Worm (Caenorhabditis elegans): ENCODE results near the gene srlf-7.

Gene srlf-7

ce11 chrIV:7188030-7188429 is 1.1 kb upstream of the srlf-7 start, which contains the start of gene C42D4.13:
Gene C42D4.13, minus strand, starts transcription at chrIV:7188130.
- TF ChIP-seq mxl-2 (GFP tag; conservative IDR thresholded peaks at IDR 0.05) (no peak), ctbp-1 (GFP tag; IDR thresholded peaks at IDR 0.05) (no peak), Y5F2A.4 (GFP tag; optimal IDR thresholded peaks at IDR 0.05) (no peak), F44E2.7 (GFP tag; IDR thresholded peaks at IDR 0.05) (no peak), ceh-20 (GFP tag; IDR thresholded peaks at IDR 0.05) (no peak), mdt-29 (GFP tag; IDR thresholded peaks at IDR 0.05) (no peak), spr-3 (GFP tag; optimal IDR thresholded peaks at IDR 0.05) (no peak), daf-16 (GFP tag; optimal IDR thresholded peaks at IDR 0.05) (no peak), daf-16 (tag; optimal IDR thresholded peaks at IDR 0.05) (no peak), nhr-6 (tag; optimal IDR thresholded peaks at IDR 0.05) (no peak), ceh-82 (tag; optimal IDR thresholded peaks at IDR 0.05) (no peak), snpc-4 (tag; optimal IDR thresholded peaks at IDR 0.05) (no peak), zag-1 (tag; optimal IDR thresholded peaks at IDR 0.05) (no peak), attf-4 (tag; optimal IDR thresholded peaks at IDR 0.05) (no peak), set-16 (GFP tag; IDR thresholded peaks at IDR 0.05) (no peak), unc-39 (tag; optimal IDR thresholded peaks at IDR 0.05) (no peak)

ce11 chrIV:7190409-7190808 is 1.3 kb downstream of the srlf-7 start:
- no peak for TF ChIP-seq dmd-9 (GFP tag; IDR thresholded peaks at IDR 0.05)
- TF ChIP-seq mdl-1 (tag; optimal IDR thresholded peaks at IDR 0.05), result peak in 1 of 2 experiments; percentile 20
- peak; percentile 91 for TF ChIP-seq nhr-77 (tag; optimal IDR thresholded peaks at IDR 0.05)
- TF ChIP-seq lin-39 (tag; optimal IDR thresholded peaks at IDR 0.05), result no peak
- peak; percentile 72 for TF ChIP-seq nhr-48 (tag; optimal IDR thresholded peaks at IDR 0.05)
- no peak for TF ChIP-seq mxl-2 (GFP tag; conservative IDR thresholded peaks at IDR 0.05)
- TF ChIP-seq zfp-3 (GFP tag; conservative IDR thresholded peaks at IDR 0.05), result no peak
- TF ChIP-seq aha-1 (tag), result peak; percentile 80
- TF ChIP-seq T20F7.1 (GFP tag; optimal IDR thresholded peaks at IDR 0.05), result peak; percentile 63
- TF ChIP-seq unc-62 (GFP tag; optimal IDR thresholded peaks at IDR 0.05 in 1 of 2), result peak in 1 of 2 experiments; percentile 28
- TF ChIP-seq unc-62 (tag; optimal IDR thresholded peaks at IDR 0.05), result no peak
- TF ChIP-seq cey-2 (tag; optimal IDR thresholded peaks at IDR 0.05; ENCODE audit: borderline replicate concordance, insufficient read depth), result no peak
- peak; percentile 81 for TF ChIP-seq hlh-11 (tag; optimal IDR thresholded peaks at IDR 0.05)
- TF ChIP-seq dve-1 (tag; optimal IDR thresholded peaks at IDR 0.05; ENCODE audit: insufficient read depth), result peak; percentile 89
- no peak for TF ChIP-seq sdz-12 (GFP tag; optimal IDR thresholded peaks at IDR 0.05)
- TF ChIP-seq snpc-4 (tag; optimal IDR thresholded peaks at IDR 0.05), result no peak
- TF ChIP-seq nhr-28 (tag; optimal IDR thresholded peaks at IDR 0.05), result peak; percentile 95
- peak; percentile 89 for TF ChIP-seq dmd-6 (GFP tag; IDR thresholded peaks at IDR 0.05)
- TF ChIP-seq hlh-30 (tag; optimal IDR thresholded peaks at IDR 0.05; ENCODE audit: insufficient read depth), result peak; percentile 67
- TF ChIP-seq nhr-10 (tag; optimal IDR thresholded peaks at IDR 0.05), result peak; percentile 10
- no peak for TF ChIP-seq skn-1 (tag; optimal IDR thresholded peaks at IDR 0.05)
- peak in 1 of 2 experiments; percentile 36 for TF ChIP-seq daf-16 (GFP tag; optimal IDR thresholded peaks at IDR 0.05)
- peak; percentile 91 for TF ChIP-seq daf-16 (tag; optimal IDR thresholded peaks at IDR 0.05)
- peak; percentile 93 for TF ChIP-seq pqm-1 (tag; optimal IDR thresholded peaks at IDR 0.05)

ce11 chrIV:7191745-7192144 is 2.7 kb downstream of the srlf-7 start, which contains the start of gene R13A1.5:
Gene R13A1.5, minus strand, starts transcription at chrIV:7191845.
- TF ChIP-seq aly-2 (tag; optimal IDR thresholded peaks at IDR 0.05) (no peak), daf-12 (tag; optimal IDR thresholded peaks at IDR 0.05) (no peak), zip-2 (tag; optimal IDR thresholded peaks at IDR 0.05) (no peak), daf-8 (GFP tag; IDR thresholded peaks at IDR 0.05) (no peak), F37D6.2 (tag; optimal IDR thresholded peaks at IDR 0.05) (no peak), R02D3.7 (tag; optimal IDR thresholded peaks at IDR 0.05) (no peak), pha-4 (GFP tag; IDR thresholded peaks at IDR 0.05) (no peak), pha-4 (tag; optimal IDR thresholded peaks at IDR 0.05) (no peak), zip-11 (GFP tag; IDR thresholded peaks at IDR 0.05) (no peak), duxl-1 (tag; optimal IDR thresholded peaks at IDR 0.05; ENCODE audit: poor library complexity) (no peak), set-16 (GFP tag; IDR thresholded peaks at IDR 0.05) (no peak)
